Fruit fly (Drosophila melanogaster) whole organism: ENCODE measurements around the gene CG17991.

Experiments used
- CG8478 ChIP-seq: fragments of >200 bp; optimal IDR thresholded peaks from 2 replicates; lab custom pipeline; 2018; ENCODE audit warnings: inconsistent platforms
- Dll ChIP-seq: fragments of >200 bp; optimal IDR thresholded peaks from 2 replicates; lab custom pipeline; 2017
- EcR ChIP-seq, 2 experiments: fragments of >200 bp; optimal IDR thresholded peaks; 2 replicates each; lab custom pipeline; 2017; ENCODE audit warnings: missing biosample characterization in 2 of 2, missing genetic modification characterization in 2 of 2, missing genetic modification reagents in 2 of 2
- pan ChIP-seq: fragments of >200 bp; optimal IDR thresholded peaks from 2 replicates; lab custom pipeline; 2017
- psq ChIP-seq: fragments of >200 bp; optimal IDR thresholded peaks from 2 replicates; lab custom pipeline; 2017
- usp ChIP-seq: fragments of >200 bp; optimal IDR thresholded peaks from 2 replicates; lab custom pipeline; 2017; ENCODE audit warnings: missing biosample characterization, missing genetic modification characterization, mixed read lengths

CG17991 gene

DNA sequence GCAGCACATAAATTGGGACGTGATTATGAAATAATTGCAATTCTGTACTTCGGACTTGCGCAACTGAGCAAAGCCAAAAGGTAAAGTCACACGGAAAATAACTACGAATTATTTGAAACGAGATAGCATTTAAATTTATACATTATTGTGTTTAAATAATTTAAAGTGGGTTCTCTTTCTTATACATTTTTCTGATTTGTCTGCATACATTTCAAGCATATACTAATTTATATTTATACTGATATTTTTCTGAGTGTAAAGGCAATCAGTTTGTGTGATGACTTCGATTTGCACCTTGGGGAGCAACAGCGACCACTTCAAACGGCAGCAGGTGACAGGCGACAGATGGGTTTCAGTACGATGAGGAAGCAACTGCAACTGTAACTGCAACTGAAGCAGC lies 15.6 kb upstream of the CG17991 start:
- peak; percentile 1 for TF ChIP-seq Dll (lab: Kevin White, UChicago)
- no peak for TF ChIP-seq pan (lab: Kevin White, UChicago)

dm6 chr3R:27226080-27226648 lies 14.9 kb upstream of the CG17991 start:
- TF ChIP-seq EcR (GFP tag; optimal IDR thresholded peaks at IDR 0.05; lab: Kevin White, UChicago) (no peak), CG8478 (lab: Kevin White, UChicago) (no peak), Dll (lab: Kevin White, UChicago) (no peak), pan (lab: Kevin White, UChicago) (no peak)

DNA sequence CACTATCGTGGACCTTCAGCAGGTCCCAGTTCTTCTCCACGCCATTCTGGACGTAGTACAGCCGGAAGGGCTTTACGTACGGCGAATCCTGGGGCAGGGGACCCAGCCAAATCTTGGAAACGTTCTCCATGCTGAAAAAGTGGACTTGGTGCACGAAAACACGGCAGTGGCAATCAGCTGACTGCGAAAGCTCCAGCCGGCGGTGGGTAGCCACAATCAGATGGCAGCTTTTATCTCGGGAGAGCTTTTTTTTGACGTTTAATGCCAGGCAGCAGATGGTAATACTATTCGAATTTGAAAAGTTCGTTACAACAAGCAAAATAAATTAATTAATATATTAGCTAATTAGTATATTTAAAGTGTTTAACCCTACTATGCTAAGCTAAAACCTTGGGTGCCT lies 12.7 kb upstream of the CG17991 start, which contains the start of gene CG42813:
TSS of gene CG42813 (minus strand) at position 220 of the 400 bp plus-strand sequence.
- TF ChIP-seq pan (lab: Kevin White, UChicago): no peak

DNA sequence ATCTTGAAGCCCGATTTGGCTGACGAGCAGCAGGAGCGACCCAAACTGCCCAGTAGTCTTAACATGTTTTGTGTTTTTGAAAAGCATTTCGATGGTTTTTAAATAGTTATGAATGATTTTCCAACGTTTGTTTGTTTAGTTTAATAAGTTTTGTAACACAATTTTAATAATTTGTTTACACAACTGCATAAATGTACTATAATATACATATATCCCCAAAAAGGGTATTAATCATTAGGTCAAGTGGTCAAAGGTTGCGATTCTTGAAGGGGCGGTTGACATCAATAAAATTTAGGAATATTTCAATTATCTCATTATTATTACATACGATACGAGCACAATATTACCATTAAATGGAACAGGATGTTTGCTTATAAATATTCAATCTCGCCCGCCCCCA lies 11.7 kb upstream of the CG17991 start, which contains the start of gene CG42814:
TSS of gene CG42814 (minus strand) at position 101 of the 400 bp plus-strand sequence.
- TF ChIP-seq CG8478 (lab: Kevin White, UChicago) (no peak), psq (lab: Kevin White, UChicago) (no peak), EcR (GFP tag; optimal IDR thresholded peaks at IDR 0.05; lab: Kevin White, UChicago) (no peak), pan (lab: Kevin White, UChicago) (no peak), Dll (lab: Kevin White, UChicago) (no peak), usp (GFP tag; lab: Kevin White, UChicago) (no peak)

dm6 chr3R:27233398-27233797 lies 7.7 kb upstream of the CG17991 start, which contains the start of gene CG31068:
Gene CG31068 (plus strand): TSS chr3R:27233698.
- TF ChIP-seq CG8478 (lab: Kevin White, UChicago): no peak
- TF ChIP-seq pan (lab: Kevin White, UChicago): no peak
- TF ChIP-seq Dll (lab: Kevin White, UChicago): no peak
- no peak for TF ChIP-seq usp (GFP tag; lab: Kevin White, UChicago)
- no peak for TF ChIP-seq psq (lab: Kevin White, UChicago)
- no peak for TF ChIP-seq EcR (GFP tag; optimal IDR thresholded peaks at IDR 0.05; lab: Kevin White, UChicago)

DNA sequence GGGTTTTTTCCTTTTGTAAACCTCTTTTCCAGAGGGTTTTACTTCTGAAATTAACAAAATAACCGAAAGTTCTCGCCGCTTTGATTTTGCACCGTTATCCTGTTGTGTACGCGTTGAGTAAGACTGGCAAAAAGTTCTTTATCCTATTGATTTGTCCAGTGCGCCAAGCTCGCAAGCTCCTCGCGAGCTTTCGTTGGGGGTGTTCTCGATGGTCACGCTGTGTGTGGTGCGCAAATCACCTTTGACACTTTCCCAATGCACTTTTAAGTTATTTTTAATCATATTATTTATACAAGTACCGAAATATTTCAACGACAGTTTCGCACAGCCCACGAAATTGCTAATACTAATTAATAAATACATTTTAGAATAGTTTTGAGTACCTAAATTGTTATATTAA lies 3.1 kb upstream of the CG17991 start:
- TF ChIP-seq usp (GFP tag; lab: Kevin White, UChicago) (no peak), CG8478 (lab: Kevin White, UChicago) (no peak), Dll (lab: Kevin White, UChicago) (no peak), pan (lab: Kevin White, UChicago) (no peak), psq (lab: Kevin White, UChicago) (no peak), EcR (GFP tag; optimal IDR thresholded peaks at IDR 0.05; lab: Kevin White, UChicago) (no peak)

DNA sequence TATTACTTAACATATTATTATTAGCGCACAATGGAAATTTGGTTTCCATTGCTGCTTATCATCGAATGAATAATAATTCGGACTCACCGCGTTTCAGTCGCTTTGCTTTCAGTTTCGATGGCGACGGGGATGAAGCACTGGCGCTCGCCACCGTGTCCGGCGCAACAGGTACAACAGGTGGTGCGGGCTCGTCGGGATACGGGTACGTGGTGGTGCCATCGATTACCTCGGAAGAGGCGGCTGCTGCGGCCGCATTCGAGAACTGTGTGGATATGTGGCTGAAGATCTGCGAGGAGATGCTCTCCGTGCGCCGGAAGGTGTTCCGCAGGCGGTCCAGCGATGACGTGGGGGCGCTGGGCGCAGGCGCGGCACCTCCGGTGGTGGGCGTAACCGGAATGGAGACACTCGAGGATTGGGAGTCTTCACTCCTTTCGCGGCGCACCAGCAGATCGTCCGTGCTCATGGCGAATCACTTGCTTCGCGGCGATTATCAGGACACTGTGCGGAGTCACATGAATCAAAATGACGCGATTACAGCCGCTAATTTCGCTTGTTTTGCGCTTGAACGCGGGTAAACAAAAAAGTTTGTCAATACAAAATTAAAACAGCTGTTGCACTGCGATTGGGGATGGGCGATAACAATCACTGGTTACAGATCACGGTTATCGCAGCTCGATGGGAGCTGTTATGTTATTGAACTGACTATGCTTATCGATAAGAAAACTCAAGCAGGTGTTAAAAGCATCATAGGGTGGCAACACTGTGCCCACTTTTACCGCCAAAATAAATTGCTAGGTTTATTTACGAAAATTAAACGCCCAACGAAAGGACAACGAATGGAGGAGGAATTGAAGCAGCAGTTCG lies 2.4 kb upstream of the CG17991 start, which contains the start of the genes CG31064 and PolA2:
TSS of gene CG31064 (minus strand) at position 648 of the 864 bp plus-strand sequence.
TSS of gene PolA2 (plus strand) at position 726 of the 864 bp plus-strand sequence.
- no peak for TF ChIP-seq EcR (GFP tag; optimal IDR thresholded peaks at IDR 0.05; lab: Kevin White, UChicago)
- TF ChIP-seq usp (GFP tag; lab: Kevin White, UChicago): no peak
- TF ChIP-seq psq (lab: Kevin White, UChicago): no peak
- TF ChIP-seq pan (lab: Kevin White, UChicago): no peak
- no peak for TF ChIP-seq Dll (lab: Kevin White, UChicago)
- TF ChIP-seq CG8478 (lab: Kevin White, UChicago): no peak

DNA sequence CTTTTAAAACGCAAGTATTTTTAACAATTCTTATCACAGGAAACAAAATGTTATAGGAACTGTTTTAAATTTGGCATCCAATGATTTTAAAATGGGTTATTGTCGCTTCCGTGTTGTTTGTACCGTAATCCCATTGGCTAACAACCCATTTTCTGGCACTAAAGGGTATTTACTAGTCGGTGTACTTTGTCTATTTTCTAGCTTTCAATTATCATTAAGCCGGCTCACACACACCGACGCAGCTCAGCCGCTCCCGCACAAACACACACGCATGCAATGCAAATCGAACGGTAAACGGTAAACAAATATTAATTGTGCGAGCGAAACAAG lies 3.3 kb downstream of the CG17991 start:
- no peak for TF ChIP-seq pan (lab: Kevin White, UChicago)
- TF ChIP-seq usp (GFP tag; lab: Kevin White, UChicago): no peak
- TF ChIP-seq EcR (GFP tag; optimal IDR thresholded peaks at IDR 0.05; lab: Kevin White, UChicago): no peak
- TF ChIP-seq CG8478 (lab: Kevin White, UChicago): no peak
- no peak for TF ChIP-seq psq (lab: Kevin White, UChicago)
- no peak for TF ChIP-seq Dll (lab: Kevin White, UChicago)

DNA sequence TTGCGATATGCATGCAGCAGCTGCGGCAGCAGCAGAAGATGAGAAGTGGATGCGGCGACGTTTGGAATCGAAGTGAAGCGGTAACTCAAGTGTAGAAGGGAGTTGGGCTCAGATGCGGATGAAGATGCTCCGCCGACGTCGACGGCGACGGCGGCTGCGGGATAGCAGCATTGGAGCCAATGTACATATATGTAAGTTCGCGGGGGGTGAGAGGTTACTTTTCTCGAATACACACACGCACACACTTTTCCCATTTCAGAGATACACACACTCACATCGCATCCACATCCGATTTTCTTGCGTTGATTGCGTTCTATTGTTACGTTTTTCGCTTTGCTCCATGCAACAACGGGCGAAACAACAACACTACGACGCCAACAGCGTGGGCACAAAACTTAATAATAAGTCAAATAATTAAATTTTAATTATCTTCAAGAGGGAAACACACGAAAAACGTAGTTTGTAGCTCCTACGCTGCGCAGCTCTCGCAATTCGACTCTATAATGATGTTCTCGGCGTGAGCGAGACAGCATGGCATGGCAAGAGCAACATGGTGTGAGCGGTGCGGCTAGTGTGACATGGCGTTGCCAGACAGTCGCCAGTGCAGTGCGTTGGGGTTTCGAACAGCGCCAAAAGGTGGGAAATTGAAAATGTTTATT lies 3.8 kb downstream of the CG17991 start, which contains the start of gene CG18766:
TSS of gene CG18766 (minus strand) at position 508 of the 659 bp plus-strand sequence.
- TF ChIP-seq psq (lab: Kevin White, UChicago) (no peak), usp (GFP tag; lab: Kevin White, UChicago) (no peak), CG8478 (lab: Kevin White, UChicago) (peak; percentile 81)

DNA sequence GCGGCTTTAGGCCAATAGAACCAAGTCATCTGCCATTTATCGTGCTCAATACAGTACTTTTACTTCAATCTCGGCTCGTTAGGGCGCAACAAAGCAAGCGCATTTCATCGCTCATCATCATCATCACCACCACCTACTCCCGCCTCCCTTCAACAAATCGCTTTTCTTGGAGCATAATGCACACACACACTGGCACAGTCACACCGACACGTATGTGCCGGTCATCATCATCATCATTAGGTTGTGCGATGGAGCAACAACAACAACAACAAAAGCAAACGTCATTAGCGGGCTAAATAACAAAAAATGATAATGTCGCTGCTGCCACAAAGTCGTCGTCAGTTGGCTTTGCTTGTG lies 4.3 kb downstream of the CG17991 start:
- TF ChIP-seq EcR (GFP tag; optimal IDR thresholded peaks at IDR 0.05; lab: Kevin White, UChicago): no peak
- no peak for TF ChIP-seq psq (lab: Kevin White, UChicago)
- TF ChIP-seq Dll (lab: Kevin White, UChicago): no peak
- no peak for TF ChIP-seq CG8478 (lab: Kevin White, UChicago)
- no peak for TF ChIP-seq usp (GFP tag; lab: Kevin White, UChicago)
- no peak for TF ChIP-seq pan (lab: Kevin White, UChicago)

dm6 chr3R:27246264-27246663 lies 5.2 kb downstream of the CG17991 start:
- TF ChIP-seq EcR (GFP tag; optimal IDR thresholded peaks at IDR 0.05; lab: Kevin White, UChicago): no peak
- TF ChIP-seq Dll (lab: Kevin White, UChicago): no peak
